Worm (Caenorhabditis elegans) whole organism, L3 larva: Measurements from ENCODE around the gene T02D1.7.
A peak's percentile ranks its signal among the peaks of the same experiment; 100 is the strongest.

ENCODE experiments used
- R02D3.7 ChIP-seq: fragments of 150-350 bp; optimal IDR thresholded peaks from 2 replicates; lab custom pipeline; 2014; ENCODE audit warnings: missing biosample characterization, missing genetic modification characterization
- ZK546.5 ChIP-seq: sonication (generic microtip); optimal IDR thresholded peaks from 2 replicates; lab custom pipeline; 2017; ENCODE audit warnings: missing biosample characterization, missing genetic modification characterization
- aly-2 ChIP-seq: fragments of 150-350 bp; optimal IDR thresholded peaks from 2 replicates; lab custom pipeline; 2014; ENCODE audit warnings: missing biosample characterization, missing genetic modification characterization
- ama-1 ChIP-seq: fragments of 150-350 bp; optimal IDR thresholded peaks from 2 replicates; lab custom pipeline; 2018
- ceh-16 ChIP-seq: sonication (generic microtip); optimal IDR thresholded peaks from 2 replicates; lab custom pipeline; 2017; ENCODE audit warnings: missing biosample characterization, missing genetic modification characterization
- ceh-28 ChIP-seq: fragments of 150-350 bp; optimal IDR thresholded peaks from 2 replicates; lab custom pipeline; 2014; ENCODE audit warnings: missing biosample characterization, missing genetic modification reagents, missing genetic modification characterization
- ceh-82 ChIP-seq: fragments of 150-350 bp; optimal IDR thresholded peaks from 2 replicates; lab custom pipeline; 2014; ENCODE audit warnings: missing biosample characterization, missing genetic modification characterization
- ceh-9 ChIP-seq: sonication (generic microtip); optimal IDR thresholded peaks from 2 replicates; lab custom pipeline; 2018; ENCODE audit warnings: missing biosample characterization, missing genetic modification characterization
- daf-12 ChIP-seq: fragments of 150-350 bp; optimal IDR thresholded peaks from 2 replicates; lab custom pipeline; 2014; ENCODE audit warnings: missing biosample characterization, missing genetic modification reagents, missing genetic modification characterization
- elt-1 ChIP-seq: fragments of 150-350 bp; optimal IDR thresholded peaks from 2 replicates; lab custom pipeline; 2014; ENCODE audit warnings: missing biosample characterization, missing genetic modification characterization
- elt-2 ChIP-seq: sonication (generic microtip); optimal IDR thresholded peaks from 2 replicates; lab custom pipeline; 2016; ENCODE audit warnings: missing genetic modification reagents, mild to moderate bottlenecking, missing genetic modification characterization, missing compliant biosample characterization
- fkh-2 ChIP-seq: fragments of 150-350 bp; optimal IDR thresholded peaks from 2 replicates; lab custom pipeline; 2014; ENCODE audit warnings: missing biosample characterization, missing genetic modification reagents, missing genetic modification characterization
- fos-1 ChIP-seq: fragments of 150-350 bp; optimal IDR thresholded peaks from 2 replicates; lab custom pipeline; 2014; ENCODE audit warnings: missing biosample characterization, missing genetic modification characterization
- jun-1 ChIP-seq: fragments of 150-350 bp; optimal IDR thresholded peaks from 2 replicates; lab custom pipeline; 2014; ENCODE audit warnings: missing biosample characterization, missing genetic modification reagents, missing genetic modification characterization
- lin-15B ChIP-seq: fragments of 150-350 bp; optimal IDR thresholded peaks from 2 replicates; lab custom pipeline; 2014; ENCODE audit warnings: missing biosample characterization, missing genetic modification characterization
- lin-39 ChIP-seq: fragments of 150-350 bp; optimal IDR thresholded peaks from 2 replicates; lab custom pipeline; 2018; ENCODE audit warnings: missing biosample characterization, missing genetic modification reagents, missing genetic modification characterization
- lsy-12 ChIP-seq: sonication (generic microtip); optimal IDR thresholded peaks from 2 replicates; lab custom pipeline; 2016; ENCODE audit warnings: mild to moderate bottlenecking, missing genetic modification characterization, missing compliant biosample characterization
- mdl-1 ChIP-seq: fragments of 150-350 bp; optimal IDR thresholded peaks from 2 replicates; lab custom pipeline; 2014; ENCODE audit warnings: missing biosample characterization, missing genetic modification characterization
- mml-1 ChIP-seq: fragments of 150-350 bp; sonication (generic microtip); optimal IDR thresholded peaks from 3 replicates; lab custom pipeline; 2014; ENCODE audit warnings: missing biosample characterization, missing genetic modification characterization
- nfya-1 ChIP-seq: sonication (generic microtip); optimal IDR thresholded peaks from 2 replicates; lab custom pipeline; 2017; ENCODE audit warnings: missing genetic modification characterization, mild to moderate bottlenecking, missing compliant biosample characterization, antibody characterized with exemption, moderate library complexity; ENCODE audit not compliant: insufficient read depth
- nhr-11 ChIP-seq: fragments of 150-350 bp; optimal IDR thresholded peaks from 2 replicates; lab custom pipeline; 2014; ENCODE audit warnings: missing biosample characterization, missing genetic modification characterization
- nhr-23 ChIP-seq: fragments of 150-350 bp; optimal IDR thresholded peaks from 2 replicates; lab custom pipeline; 2014; ENCODE audit warnings: missing biosample characterization, missing genetic modification reagents, missing genetic modification characterization
- nhr-237 ChIP-seq: fragments of 150-350 bp; optimal IDR thresholded peaks from 2 replicates; lab custom pipeline; 2014; ENCODE audit warnings: missing biosample characterization, missing genetic modification characterization
- nhr-25 ChIP-seq: sonication (generic microtip); optimal IDR thresholded peaks from 2 replicates; lab custom pipeline; 2017; ENCODE audit warnings: missing biosample characterization, missing genetic modification characterization
- nhr-43 ChIP-seq: sonication (generic microtip); optimal IDR thresholded peaks from 2 replicates; lab custom pipeline; 2016; ENCODE audit warnings: mild to moderate bottlenecking, missing genetic modification characterization, missing compliant biosample characterization; ENCODE audit not compliant: poor library complexity, severe bottlenecking
- nhr-67 ChIP-seq: fragments of 150-350 bp; optimal IDR thresholded peaks from 2 replicates; lab custom pipeline; 2014; ENCODE audit warnings: missing biosample characterization, missing genetic modification characterization
- nhr-76 ChIP-seq: fragments of 150-350 bp; sonication (generic microtip); optimal IDR thresholded peaks from 5 replicates; lab custom pipeline; 2014; ENCODE audit warnings: missing biosample characterization, missing genetic modification characterization
- nhr-77 ChIP-seq: fragments of 150-350 bp; optimal IDR thresholded peaks from 2 replicates; lab custom pipeline; 2014; ENCODE audit warnings: missing biosample characterization, missing genetic modification characterization
- pha-4 ChIP-seq: fragments of 150-350 bp; optimal IDR thresholded peaks from 2 replicates; lab custom pipeline; 2014; ENCODE audit warnings: missing biosample characterization, missing genetic modification reagents, missing genetic modification characterization
- pqm-1 ChIP-seq: fragments of 150-350 bp; optimal IDR thresholded peaks from 2 replicates; lab custom pipeline; 2017; ENCODE audit warnings: missing biosample characterization, missing genetic modification characterization, inconsistent platforms
- sea-2 ChIP-seq: fragments of 150-350 bp; sonication (generic microtip); optimal IDR thresholded peaks from 4 replicates; lab custom pipeline; 2014; ENCODE audit warnings: missing biosample characterization, missing genetic modification reagents, missing genetic modification characterization
- snpc-4 ChIP-seq: fragments of 150-350 bp; optimal IDR thresholded peaks from 2 replicates; lab custom pipeline; 2014; ENCODE audit warnings: missing biosample characterization, missing genetic modification characterization
- tbx-2 ChIP-seq: sonication (generic microtip); optimal IDR thresholded peaks from 2 replicates; lab custom pipeline; 2016; ENCODE audit warnings: mild to moderate bottlenecking, missing genetic modification characterization, missing compliant biosample characterization
- unc-39 ChIP-seq: sonication (generic microtip); optimal IDR thresholded peaks from 4 replicates; lab custom pipeline; 2017; ENCODE audit warnings: missing biosample characterization, missing genetic modification characterization
- ztf-11 ChIP-seq: fragments of 150-350 bp; optimal IDR thresholded peaks from 2 replicates; lab custom pipeline; 2014; ENCODE audit warnings: missing biosample characterization, missing genetic modification characterization
- ztf-4 ChIP-seq: fragments of 150-350 bp; optimal IDR thresholded peaks from 2 replicates; lab custom pipeline; 2014; ENCODE audit warnings: missing biosample characterization, missing genetic modification characterization

Gene T02D1.7

DNA sequence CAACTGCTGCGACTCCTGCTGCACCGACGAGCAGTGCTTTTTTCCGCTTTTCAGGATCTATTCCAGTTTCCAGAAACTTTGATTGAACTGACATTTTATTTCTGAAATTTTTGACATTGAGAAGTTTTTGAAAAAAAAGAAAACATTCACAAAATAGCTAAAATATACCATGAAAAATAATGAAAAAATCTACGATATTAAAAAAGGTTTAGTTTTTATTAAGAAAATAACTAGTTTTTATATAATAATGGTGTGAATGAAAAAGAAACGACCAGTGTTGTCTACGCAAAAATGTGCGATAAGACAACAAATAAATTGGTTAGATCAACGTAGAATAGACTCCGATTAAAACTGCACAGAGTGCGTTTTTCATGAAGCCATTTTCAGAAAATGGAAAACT is 1.4 kb downstream of the T02D1.7 start, which contains the start of gene pmp-4:
TSS of gene pmp-4 (minus strand) at position 101 of the 400 bp plus-strand sequence.
- no peak for TF ChIP-seq nhr-237
- TF ChIP-seq lin-15B, result no peak
- no peak for TF ChIP-seq ztf-11 (tag; lab: Kevin White, UChicago)
- no peak for TF ChIP-seq lsy-12
- no peak for TF ChIP-seq fkh-2
- TF ChIP-seq mml-1 (tag; lab: Kevin White, UChicago), result no peak
- no peak for TF ChIP-seq aly-2 (tag; lab: Kevin White, UChicago)
- no peak for TF ChIP-seq ceh-28
- TF ChIP-seq ceh-82 (tag; lab: Kevin White, UChicago), result no peak
- TF ChIP-seq nfya-1, result no peak
- no peak for TF ChIP-seq ZK546.5 (tag; lab: Kevin White, UChicago)
- no peak for TF ChIP-seq ceh-9 (tag; lab: Kevin White, UChicago)
- TF ChIP-seq nhr-25 (tag; lab: Kevin White, UChicago), result no peak
- no peak for TF ChIP-seq nhr-67 (tag; lab: Kevin White, UChicago)
- no peak for TF ChIP-seq nhr-23
- TF ChIP-seq nhr-43 (tag; lab: Kevin White, UChicago), result no peak
- no peak for TF ChIP-seq elt-1 (tag; lab: Kevin White, UChicago)

DNA sequence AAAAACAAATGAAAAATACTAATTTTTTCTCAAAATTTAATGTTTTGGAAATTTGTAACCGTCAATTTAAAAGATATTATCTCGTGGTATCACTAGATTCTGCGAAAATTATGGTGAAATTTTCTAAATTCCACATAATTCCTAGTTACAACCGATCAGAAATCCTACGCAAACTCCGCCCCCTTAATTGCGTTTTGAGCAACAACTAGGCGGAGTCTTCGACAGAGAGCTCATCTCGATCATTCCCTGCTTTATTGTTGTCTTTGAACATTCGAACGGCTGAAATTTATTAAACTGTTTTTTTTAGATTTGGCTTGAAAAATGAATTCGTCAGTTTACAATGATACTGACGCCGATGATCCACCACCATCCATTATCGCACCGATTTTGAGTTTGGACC is 7.5 kb downstream of the T02D1.7 start, which contains the start of gene T02D1.4:
TSS of gene T02D1.4 (plus strand) at position 301 of the 400 bp plus-strand sequence.
- no peak for TF ChIP-seq mdl-1 (tag; lab: Kevin White, UChicago)
- no peak for TF ChIP-seq nhr-11 (tag; lab: Kevin White, UChicago)
- TF ChIP-seq nfya-1, result no peak
- TF ChIP-seq lsy-12, result no peak
- TF ChIP-seq nhr-25 (tag; lab: Kevin White, UChicago), result no peak
- TF ChIP-seq tbx-2 (tag; lab: Kevin White, UChicago), result no peak
- TF ChIP-seq ceh-16, result no peak
- no peak for TF ChIP-seq elt-1 (tag; lab: Kevin White, UChicago)
- no peak for TF ChIP-seq nhr-76 (tag; lab: Kevin White, UChicago)
- TF ChIP-seq lin-39 (tag; lab: Kevin White, UChicago), result no peak
- TF ChIP-seq pha-4 (tag; lab: Kevin White, UChicago), result no peak
- TF ChIP-seq, all 47 proteins: peak for 0

DNA sequence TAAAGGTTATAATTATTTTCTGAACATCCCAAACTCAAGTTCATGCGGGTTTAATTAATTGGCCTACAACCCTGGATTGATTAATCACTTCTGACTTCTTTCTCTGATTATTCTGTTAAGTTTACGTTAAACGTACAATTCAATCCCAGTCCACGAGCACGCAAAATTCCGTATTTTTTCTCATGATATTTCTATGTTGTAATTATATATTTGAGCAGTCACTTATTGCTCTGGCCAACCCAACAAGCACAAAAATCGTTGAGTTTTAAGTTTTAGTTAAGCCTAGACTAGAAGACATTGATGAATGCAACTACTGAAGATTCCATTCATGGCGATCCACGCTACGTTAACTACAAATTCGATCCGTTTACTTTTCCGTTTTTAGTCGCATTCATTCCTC is 11.0 kb downstream of the T02D1.7 start, which contains the start of gene sru-15:
TSS of gene sru-15 (plus strand) at position 301 of the 400 bp plus-strand sequence.
- TF ChIP-seq nhr-77 (tag; lab: Kevin White, UChicago), result no peak
- TF ChIP-seq nhr-23, result no peak
- no peak for TF ChIP-seq mml-1 (tag; lab: Kevin White, UChicago)
- no peak for TF ChIP-seq tbx-2 (tag; lab: Kevin White, UChicago)
- TF ChIP-seq aly-2 (tag; lab: Kevin White, UChicago), result no peak
- TF ChIP-seq unc-39 (tag; lab: Kevin White, UChicago), result no peak
- TF ChIP-seq R02D3.7 (tag; lab: Kevin White, UChicago), result no peak
- TF ChIP-seq snpc-4 (tag; lab: Kevin White, UChicago), result no peak
- no peak for TF ChIP-seq jun-1 (tag; lab: Kevin White, UChicago)

DNA sequence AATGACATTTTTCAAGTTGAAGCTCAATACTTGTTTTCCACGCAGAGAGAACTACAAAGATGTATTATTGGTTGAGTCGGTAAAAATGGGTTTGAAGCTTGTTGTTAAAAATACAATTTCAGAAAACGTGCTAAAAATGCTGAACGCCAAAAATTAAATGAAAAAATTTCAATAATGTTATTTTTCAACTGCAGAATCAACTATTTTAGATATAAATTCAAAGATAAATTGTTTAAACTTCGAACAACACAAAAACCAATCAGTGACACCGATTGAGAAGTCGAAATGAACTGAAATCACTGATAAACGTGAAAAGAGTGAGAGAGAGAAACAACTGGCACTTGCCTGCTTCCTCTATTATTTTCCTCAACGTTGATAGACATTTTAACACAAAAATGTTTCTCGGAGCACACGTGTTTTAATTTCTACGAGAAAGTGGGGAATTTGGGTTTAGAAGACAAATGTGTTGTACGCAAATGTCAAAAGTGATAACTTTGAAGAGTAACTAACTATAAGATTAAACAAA is 19.4 kb downstream of the T02D1.7 start, which contains the start of gene T02D1.8:
TSS of gene T02D1.8 (minus strand) at position 51 of the 526 bp plus-strand sequence.
- TF ChIP-seq mdl-1 (tag; lab: Kevin White, UChicago), result no peak
- peak; percentile 67 for TF ChIP-seq elt-2

DNA sequence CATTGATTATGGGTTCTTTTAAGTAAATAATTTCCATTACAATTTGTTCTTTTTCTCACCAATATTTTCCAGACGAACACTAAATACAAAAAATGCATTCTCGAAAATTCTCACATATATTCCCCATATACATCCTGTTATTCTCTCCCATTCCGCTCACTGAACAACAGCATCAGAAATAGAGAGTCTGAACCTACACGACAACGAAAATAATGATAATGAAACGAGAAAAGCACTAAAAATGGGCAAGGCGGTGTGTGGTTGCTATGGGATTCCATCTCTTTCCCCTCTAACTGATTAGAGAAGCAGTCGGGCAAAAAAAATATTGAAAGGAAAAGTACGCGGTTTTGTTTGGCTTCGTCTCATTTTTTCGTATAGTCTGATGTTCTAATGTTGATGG is 23.9 kb downstream of the T02D1.7 start, which contains the start of gene C30H6.12:
TSS of gene C30H6.12 (plus strand) at position 301 of the 400 bp plus-strand sequence.
- no peak for TF ChIP-seq daf-12 (tag; lab: Kevin White, UChicago)
- TF ChIP-seq lsy-12, result no peak
- no peak for TF ChIP-seq ztf-4 (tag; lab: Kevin White, UChicago)
- TF ChIP-seq ceh-82 (tag; lab: Kevin White, UChicago), result no peak
- no peak for TF ChIP-seq nhr-237
- TF ChIP-seq mdl-1 (tag; lab: Kevin White, UChicago), result no peak
- TF ChIP-seq sea-2, result no peak
- no peak for TF ChIP-seq ZK546.5 (tag; lab: Kevin White, UChicago)
- TF ChIP-seq fos-1 (tag; lab: Kevin White, UChicago), result no peak
- no peak for TF ChIP-seq R02D3.7 (tag; lab: Kevin White, UChicago)
- TF ChIP-seq jun-1 (tag; lab: Kevin White, UChicago), result no peak
- no peak for TF ChIP-seq tbx-2 (tag; lab: Kevin White, UChicago)
- no peak for TF ChIP-seq nhr-43 (tag; lab: Kevin White, UChicago)
- no peak for TF ChIP-seq lin-15B
- no peak for TF ChIP-seq ama-1 (lab: Kevin White, UChicago)
- TF ChIP-seq pqm-1, result no peak
